Worm (Caenorhabditis elegans) whole organism, midembryonic: Measurements from ENCODE around the gene C14A4.6.

Experiments used
- flt-1 ChIP-seq: fragments of 200-800 bp; sonication (Bioruptor generic); IDR thresholded peaks from 2 replicates; pipeline ENCODE4 v1.3.6; 2022; ENCODE audit warnings: missing genetic modification characterization, missing compliant biosample characterization
- klf-2 ChIP-seq: fragments of 200-800 bp; sonication (Bioruptor generic); conservative IDR thresholded peaks from 2 replicates; pipeline ENCODE4 v1.3.6; 2022; ENCODE audit warnings: missing genetic modification reagents, missing genetic modification characterization, missing compliant biosample characterization

ce11 chrII:10546784-10547087, 47.8 kb downstream of the C14A4.6 start:
- no peak for TF ChIP-seq flt-1
- TF ChIP-seq klf-2 (GFP tag; lab: Robert Waterston, UW), result no peak
